Worm (Caenorhabditis elegans) whole organism, early embryonic: Measurements from ENCODE around the gene F38E1.10.

Experiments used
- ama-1 ChIP-seq: fragments of 150-350 bp; optimal IDR thresholded peaks from 2 replicates; lab custom pipeline; 2014
- hnd-1 ChIP-seq: sonication (generic microtip); optimal IDR thresholded peaks from 2 replicates; lab custom pipeline; 2016; ENCODE audit warnings: missing genetic modification characterization, missing compliant biosample characterization
- tbx-11 ChIP-seq: fragments of 200-800 bp; sonication (Bioruptor generic); IDR thresholded peaks from 2 replicates; pipeline ENCODE4 v1.3.6; 2022; ENCODE audit warnings: missing genetic modification characterization, missing compliant biosample characterization
- tbx-37 ChIP-seq: fragments of 200-800 bp; sonication (Bioruptor generic); conservative IDR thresholded peaks from 2 replicates; pipeline ENCODE4 v1.3.6; 2022; ENCODE audit warnings: missing genetic modification reagents, missing genetic modification characterization, missing compliant biosample characterization

DNA sequence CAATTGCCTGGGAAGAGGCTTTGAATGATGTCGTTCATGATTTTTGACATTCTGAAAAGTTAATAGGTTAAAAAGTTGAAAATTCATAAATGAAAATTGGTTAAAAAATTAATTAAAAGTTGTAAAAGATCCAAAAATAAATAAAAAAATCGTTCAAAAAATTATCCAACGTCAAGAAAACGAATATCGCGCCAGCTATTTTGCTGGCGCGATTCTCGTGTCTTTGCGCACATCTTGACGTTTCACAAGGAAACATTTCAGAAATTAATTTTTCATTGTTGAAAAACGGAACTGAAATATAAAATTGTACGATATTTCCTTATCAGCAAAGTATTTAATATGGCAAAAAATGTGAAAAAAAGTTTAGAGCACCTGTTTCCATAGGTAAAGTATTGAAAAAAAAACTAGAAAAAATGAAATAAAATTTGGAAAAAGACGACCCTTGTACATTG lies 16.2 kb downstream of the F38E1.10 start, which contains the start of gene mpdu-1:
- no peak for TF ChIP-seq ama-1 (lab: Kevin White, UChicago)
- no peak for TF ChIP-seq tbx-11 (GFP tag; lab: Robert Waterston, UW)
- no peak for TF ChIP-seq hnd-1 (tag; lab: Kevin White, UChicago)
- TF ChIP-seq tbx-37 (GFP tag; lab: Robert Waterston, UW), result no peak
